Worm (Caenorhabditis elegans): ENCODE measurements around the gene him-3.

DNA sequence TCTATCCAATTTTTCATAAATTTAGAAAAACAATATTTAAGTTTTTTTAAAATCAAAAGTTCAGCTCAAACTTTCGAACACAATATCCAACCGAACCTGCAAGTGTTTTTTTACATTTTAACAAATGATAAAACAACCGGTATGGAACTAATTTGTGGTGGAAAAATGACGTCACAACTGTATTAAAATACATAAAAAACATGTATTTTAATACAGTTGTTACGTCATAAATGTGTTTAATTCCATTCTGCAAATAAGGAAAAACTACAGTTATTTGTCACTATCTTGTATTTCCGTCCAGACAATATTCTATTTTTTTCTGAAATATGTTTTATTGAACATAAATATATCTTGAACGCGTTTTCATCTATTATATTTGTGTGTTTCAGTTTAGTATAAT, 34.9 kb downstream of the him-3 start:
- no peak for TF ChIP-seq him-1 (tag; optimal IDR thresholded peaks at IDR 0.05)
- no peak for TF ChIP-seq dao-5 (tag; optimal IDR thresholded peaks at IDR 0.05)
- TF ChIP-seq W03F9.2 (tag; optimal IDR thresholded peaks at IDR 0.05) = no peak

Measured in whole organism, L4/young adult.